Worm (Caenorhabditis elegans): ENCODE measurements around the gene F46F5.16.

F46F5.16 gene

ce11 chrII:788139-788538, 1.1 kb downstream of the F46F5.16 start, which contains the start of gene F46F5.15:
F46F5.15 (plus strand) TSS chrII:788439.
- no peak for TF ChIP-seq ekl-4 (GFP tag; IDR thresholded peaks at IDR 0.05)
- no peak for TF ChIP-seq sea-2 (GFP tag; IDR thresholded peaks at IDR 0.05)
- TF ChIP-seq Y56A3A.18 (GFP tag; IDR thresholded peaks at IDR 0.05): no peak
- no peak for TF ChIP-seq hlh-26 (GFP tag; conservative IDR thresholded peaks at IDR 0.05)
- TF ChIP-seq lsl-1 (GFP tag; optimal IDR thresholded peaks at IDR 0.05): no peak
- no peak for TF ChIP-seq gei-17 (GFP tag; optimal IDR thresholded peaks at IDR 0.05)
- no peak for TF ChIP-seq ztf-28 (GFP tag; IDR thresholded peaks at IDR 0.05)
- no peak for TF ChIP-seq nhr-120 (GFP tag; IDR thresholded peaks at IDR 0.05)
- TF ChIP-seq ztf-18 (tag; optimal IDR thresholded peaks at IDR 0.05): no peak

ce11 chrII:791828-792227, 4.8 kb downstream of the F46F5.16 start, which contains the start of gene F46F5.1:
F46F5.1 (minus strand) TSS chrII:791928.
- no peak for TF ChIP-seq F23B12.7 (tag; optimal IDR thresholded peaks at IDR 0.05; ENCODE audit: insufficient read depth)
- no peak for TF ChIP-seq hlh-12 (tag; optimal IDR thresholded peaks at IDR 0.05)
- no peak for TF ChIP-seq F57C9.4 (tag; optimal IDR thresholded peaks at IDR 0.05)
- TF ChIP-seq dox-1 (GFP tag; IDR thresholded peaks at IDR 0.05): no peak
- no peak for TF ChIP-seq egl-44 (GFP tag; IDR thresholded peaks at IDR 0.05)
- TF ChIP-seq sea-2 (GFP tag; IDR thresholded peaks at IDR 0.05): no peak
- TF ChIP-seq Y56A3A.18 (GFP tag; IDR thresholded peaks at IDR 0.05): no peak
- no peak for TF ChIP-seq snpc-1.3 (tag; optimal IDR thresholded peaks at IDR 0.05; ENCODE audit: insufficient read depth)
- no peak for TF ChIP-seq ceh-27 (GFP tag; optimal IDR thresholded peaks at IDR 0.05)
- no peak for TF ChIP-seq nhr-120 (GFP tag; IDR thresholded peaks at IDR 0.05)
- TF ChIP-seq D2030.7 (GFP tag; IDR thresholded peaks at IDR 0.05): no peak
- no peak for TF ChIP-seq hmg-1.2 (GFP tag; IDR thresholded peaks at IDR 0.05)
- no peak for TF ChIP-seq snpc-4 (GFP tag; optimal IDR thresholded peaks at IDR 0.05)
- no peak for TF ChIP-seq snpc-4 (tag; optimal IDR thresholded peaks at IDR 0.05)
- TF ChIP-seq attf-6 (GFP tag; IDR thresholded peaks at IDR 0.05): no peak
- no peak for TF ChIP-seq F49E8.2 (tag; optimal IDR thresholded peaks at IDR 0.05; ENCODE audit: insufficient read depth)
- no peak for TF ChIP-seq egl-18 (GFP tag; IDR thresholded peaks at IDR 0.05)
- TF ChIP-seq ekl-4 (GFP tag; IDR thresholded peaks at IDR 0.05): no peak

- no peak for TF ChIP-seq him-1 (tag; optimal IDR thresholded peaks at IDR 0.05)
- TF ChIP-seq unc-130 (GFP tag; optimal IDR thresholded peaks at IDR 0.05): no peak
- no peak for TF ChIP-seq Y95B8A.8 (GFP tag; IDR thresholded peaks at IDR 0.05)
- no peak for TF ChIP-seq Y79H2A.3 (GFP tag; conservative IDR thresholded peaks at IDR 0.05)
- TF ChIP-seq let-607 (tag; optimal IDR thresholded peaks at IDR 0.05): no peak
- no peak for TF ChIP-seq hmg-1.2 (GFP tag; IDR thresholded peaks at IDR 0.05)
- TF ChIP-seq ama-1 (optimal IDR thresholded peaks at IDR 0.05): no peak
- TF ChIP-seq ama-1 (GFP tag; optimal IDR thresholded peaks at IDR 0.05): no peak
- no peak for TF ChIP-seq ceh-58 (GFP tag; IDR thresholded peaks at IDR 0.05)
- TF ChIP-seq ekl-4 (GFP tag; IDR thresholded peaks at IDR 0.05): no peak
- TF ChIP-seq K12H6.12 (tag; optimal IDR thresholded peaks at IDR 0.05): no peak
- TF ChIP-seq lin-35 (GFP tag; optimal IDR thresholded peaks at IDR 0.05): no peak
- TF ChIP-seq hlh-12 (tag; optimal IDR thresholded peaks at IDR 0.05): no peak
- TF ChIP-seq somi-1 (GFP tag; optimal IDR thresholded peaks at IDR 0.05): no peak
- TF ChIP-seq ztf-6 (GFP tag; IDR thresholded peaks at IDR 0.05): no peak
- TF ChIP-seq nfya-1 (tag; optimal IDR thresholded peaks at IDR 0.05; ENCODE audit: borderline replicate concordance, insufficient read depth): no peak
These were observed 9.9 kb downstream of the F46F5.16 start for ce11 chrII:796916-797315.
